Worm (Caenorhabditis elegans): Measurements from ENCODE around the gene lst-2.

DNA sequence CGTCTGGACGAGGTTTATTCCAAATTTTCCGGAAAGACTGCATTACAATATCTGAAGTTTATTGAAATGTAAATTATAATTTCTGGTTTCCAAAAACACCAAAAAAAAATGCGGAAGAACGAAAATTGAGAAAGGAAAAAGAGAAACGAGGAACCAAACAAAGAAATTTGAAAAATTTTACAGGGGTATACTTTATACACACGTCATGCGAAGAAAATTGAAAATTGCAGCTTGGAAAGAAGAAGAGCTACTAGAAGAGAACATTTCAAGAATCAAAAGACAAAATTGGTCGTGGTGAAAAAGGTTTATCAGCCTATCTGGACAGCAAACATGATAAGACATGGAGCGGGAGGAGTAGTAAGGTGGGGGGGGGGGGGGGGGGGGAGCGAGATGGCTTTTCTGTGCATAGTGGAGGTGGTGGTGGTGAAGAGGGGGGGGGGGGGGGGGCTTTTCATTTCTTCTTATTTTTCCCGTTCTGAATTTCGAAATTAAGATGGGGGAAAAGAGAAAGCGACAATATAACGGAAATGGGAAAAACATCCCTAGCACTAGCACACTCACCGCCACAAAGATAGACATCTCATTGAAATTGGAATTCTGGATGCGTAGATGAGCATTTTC lies at the start of gene lst-2:
- TF ChIP-seq flt-1 (GFP tag; IDR thresholded peaks at IDR 0.05), result no peak
- TF ChIP-seq ztf-29 (GFP tag; IDR thresholded peaks at IDR 0.05), result no peak
- no peak for TF ChIP-seq tab-1 (GFP tag; IDR thresholded peaks at IDR 0.05)
- TF ChIP-seq T22C8.4 (GFP tag; IDR thresholded peaks at IDR 0.05), result no peak
- TF ChIP-seq med-1 (GFP tag; optimal IDR thresholded peaks at IDR 0.05; ENCODE audit: insufficient read depth), result no peak
- no peak for TF ChIP-seq klf-2 (GFP tag; conservative IDR thresholded peaks at IDR 0.05)
- no peak for TF ChIP-seq cog-1 (tag; optimal IDR thresholded peaks at IDR 0.05)
- TF ChIP-seq ztf-23 (GFP tag; IDR thresholded peaks at IDR 0.05), result no peak
- TF ChIP-seq ref-1 (GFP tag; conservative IDR thresholded peaks at IDR 0.05), result no peak
